Worm (Caenorhabditis elegans) whole organism, late embryonic: ENCODE measurements around the gene egli-1.

Source experiments
- F13H6.1 ChIP-seq: sonication (generic microtip); optimal IDR thresholded peaks from 2 replicates; lab custom pipeline; 2016; ENCODE audit warnings: missing genetic modification characterization, missing compliant biosample characterization
- K02D7.2 ChIP-seq: sonication (generic microtip); optimal IDR thresholded peaks from 2 replicates; lab custom pipeline; 2017; ENCODE audit warnings: mild to moderate bottlenecking, missing genetic modification characterization, missing compliant biosample characterization
- K09A11.1 ChIP-seq: sonication (generic microtip); optimal IDR thresholded peaks from 2 replicates; lab custom pipeline; 2017; ENCODE audit warnings: antibody characterized with exemption, mild to moderate bottlenecking, missing genetic modification characterization, missing compliant biosample characterization; ENCODE audit not compliant: insufficient read depth
- Y22D7AL.16 ChIP-seq: sonication (generic microtip); optimal IDR thresholded peaks from 2 replicates; lab custom pipeline; 2016; ENCODE audit warnings: missing genetic modification characterization, missing compliant biosample characterization
- ama-1 ChIP-seq: fragments of 150-350 bp; optimal IDR thresholded peaks from 2 replicates; lab custom pipeline; 2014
- ceh-14 ChIP-seq: sonication (generic microtip); optimal IDR thresholded peaks from 2 replicates; lab custom pipeline; 2016; ENCODE audit warnings: missing genotype, missing genetic modification characterization, missing compliant biosample characterization
- ceh-18 ChIP-seq: sonication (generic microtip); optimal IDR thresholded peaks from 2 replicates; lab custom pipeline; 2016; ENCODE audit warnings: missing genetic modification characterization, missing compliant biosample characterization
- ceh-19 ChIP-seq: fragments of 200-800 bp; sonication (Bioruptor generic); optimal IDR thresholded peaks from 2 replicates; lab custom pipeline; 2018; ENCODE audit warnings: mild to moderate bottlenecking, missing genetic modification characterization, missing compliant biosample characterization
- ceh-2 ChIP-seq: sonication (generic microtip); optimal IDR thresholded peaks from 2 replicates; lab custom pipeline; 2016; ENCODE audit warnings: missing genotype, missing genetic modification characterization, missing compliant biosample characterization
- ceh-22 ChIP-seq: sonication (generic microtip); optimal IDR thresholded peaks from 2 replicates; lab custom pipeline; 2017; ENCODE audit warnings: missing biosample characterization, missing genetic modification characterization
- ceh-30 ChIP-seq: fragments of 150-350 bp; optimal IDR thresholded peaks from 2 replicates; lab custom pipeline; 2014; ENCODE audit warnings: missing biosample characterization, missing genetic modification characterization
- ceh-31 ChIP-seq: sonication (generic microtip); optimal IDR thresholded peaks from 2 replicates; lab custom pipeline; 2016; ENCODE audit warnings: missing genetic modification characterization, missing compliant biosample characterization
- ceh-34 ChIP-seq: sonication (generic microtip); optimal IDR thresholded peaks from 2 replicates; lab custom pipeline; 2016; ENCODE audit warnings: mild to moderate bottlenecking, missing genetic modification characterization, missing compliant biosample characterization
- ceh-48 ChIP-seq: sonication (generic microtip); optimal IDR thresholded peaks from 2 replicates; lab custom pipeline; 2016; ENCODE audit warnings: missing genetic modification characterization, inconsistent platforms, missing compliant biosample characterization
- ceh-9 ChIP-seq: sonication (generic microtip); optimal IDR thresholded peaks from 2 replicates; lab custom pipeline; 2016; ENCODE audit warnings: mild to moderate bottlenecking, missing genetic modification characterization, inconsistent platforms, missing compliant biosample characterization
- che-1 ChIP-seq: sonication (generic microtip); optimal IDR thresholded peaks from 2 replicates; lab custom pipeline; 2016; ENCODE audit warnings: mild to moderate bottlenecking, missing genetic modification characterization, missing compliant biosample characterization
- dve-1 ChIP-seq: sonication (generic microtip); optimal IDR thresholded peaks from 2 replicates; lab custom pipeline; 2017; ENCODE audit warnings: antibody characterized with exemption, mild to moderate bottlenecking, missing genetic modification characterization, missing compliant biosample characterization
- elt-2 ChIP-seq: sonication (generic microtip); optimal IDR thresholded peaks from 2 replicates; lab custom pipeline; 2016; ENCODE audit warnings: missing genetic modification reagents, missing genetic modification characterization, missing compliant biosample characterization
- elt-4 ChIP-seq: sonication (generic microtip); optimal IDR thresholded peaks from 2 replicates; lab custom pipeline; 2016; ENCODE audit warnings: missing genetic modification characterization, missing compliant biosample characterization
- ets-4 ChIP-seq: sonication (generic microtip); optimal IDR thresholded peaks from 2 replicates; lab custom pipeline; 2016; ENCODE audit warnings: missing genetic modification characterization, missing compliant biosample characterization
- eyg-1 ChIP-seq: sonication (generic microtip); optimal IDR thresholded peaks from 2 replicates; lab custom pipeline; 2016; ENCODE audit warnings: missing genotype, missing genetic modification characterization, missing compliant biosample characterization
- fax-1 ChIP-seq: sonication (generic microtip); optimal IDR thresholded peaks from 2 replicates; lab custom pipeline; 2016; ENCODE audit warnings: missing genotype, missing genetic modification characterization, missing compliant biosample characterization
- fkh-10 ChIP-seq: fragments of 150-350 bp; optimal IDR thresholded peaks from 2 replicates; lab custom pipeline; 2014; ENCODE audit warnings: missing biosample characterization, missing genetic modification reagents, missing genetic modification characterization
- hlh-13 ChIP-seq: fragments of 200-800 bp; sonication (Bioruptor generic); optimal IDR thresholded peaks from 2 replicates; lab custom pipeline; 2018; ENCODE audit warnings: mild to moderate bottlenecking, missing genetic modification characterization, missing compliant biosample characterization
- hlh-30 ChIP-seq: sonication (generic microtip); optimal IDR thresholded peaks from 2 replicates; lab custom pipeline; 2017; ENCODE audit warnings: antibody characterized with exemption, missing genetic modification characterization, missing compliant biosample characterization; ENCODE audit not compliant: insufficient read depth
- hlh-6 ChIP-seq: sonication (generic microtip); optimal IDR thresholded peaks from 2 replicates; lab custom pipeline; 2016; ENCODE audit warnings: missing genotype, missing genetic modification characterization, missing compliant biosample characterization
- madf-2 ChIP-seq: sonication (generic microtip); optimal IDR thresholded peaks from 2 replicates; lab custom pipeline; 2017; ENCODE audit warnings: missing genetic modification characterization, missing compliant biosample characterization
- nfya-1 ChIP-seq: sonication (generic microtip); optimal IDR thresholded peaks from 2 replicates; lab custom pipeline; 2017; ENCODE audit warnings: missing genetic modification characterization, mild to moderate bottlenecking, missing compliant biosample characterization, antibody characterized with exemption, moderate library complexity
- nhr-11 ChIP-seq: fragments of 150-350 bp; optimal IDR thresholded peaks from 2 replicates; lab custom pipeline; 2014; ENCODE audit warnings: missing biosample characterization, missing genetic modification characterization
- npax-4 ChIP-seq: sonication (generic microtip); optimal IDR thresholded peaks from 2 replicates; lab custom pipeline; 2016; ENCODE audit warnings: missing genetic modification characterization, missing compliant biosample characterization
- odd-2 ChIP-seq: sonication (generic microtip); optimal IDR thresholded peaks from 2 replicates; lab custom pipeline; 2017; ENCODE audit warnings: antibody characterized with exemption, mild to moderate bottlenecking, missing genetic modification characterization, missing compliant biosample characterization
- pax-1 ChIP-seq: fragments of 150-350 bp; optimal IDR thresholded peaks from 2 replicates; lab custom pipeline; 2014; ENCODE audit warnings: missing biosample characterization, missing genetic modification characterization
- pha-2 ChIP-seq: sonication (generic microtip); optimal IDR thresholded peaks from 2 replicates; lab custom pipeline; 2017; ENCODE audit warnings: mild to moderate bottlenecking, missing genetic modification characterization, missing compliant biosample characterization
- pqm-1 ChIP-seq: sonication (generic microtip); optimal IDR thresholded peaks from 2 replicates; lab custom pipeline; 2016; ENCODE audit warnings: missing genetic modification characterization, missing compliant biosample characterization
- pros-1 ChIP-seq: fragments of 150-350 bp; optimal IDR thresholded peaks from 2 replicates; lab custom pipeline; 2014; ENCODE audit warnings: missing biosample characterization, missing genetic modification reagents, missing genetic modification characterization
- ref-2 ChIP-seq: sonication (generic microtip); optimal IDR thresholded peaks from 2 replicates; lab custom pipeline; 2016; ENCODE audit warnings: missing genetic modification characterization, missing compliant biosample characterization
- rnt-1 ChIP-seq: sonication (generic microtip); optimal IDR thresholded peaks from 2 replicates; lab custom pipeline; 2016; ENCODE audit warnings: missing genetic modification characterization, missing compliant biosample characterization
- sox-2 ChIP-seq: fragments of 200-800 bp; sonication (Bioruptor generic); IDR thresholded peaks from 2 replicates; pipeline ENCODE4 v1.3.6; 2022; ENCODE audit warnings: missing genetic modification reagents, missing genetic modification characterization, missing compliant biosample characterization
- syd-9 ChIP-seq: sonication (generic microtip); optimal IDR thresholded peaks from 2 replicates; lab custom pipeline; 2016; ENCODE audit warnings: mild to moderate bottlenecking, missing genetic modification characterization, moderate library complexity, missing compliant biosample characterization
- tbx-2 ChIP-seq: sonication (generic microtip); optimal IDR thresholded peaks from 2 replicates; lab custom pipeline; 2016; ENCODE audit warnings: missing genetic modification characterization, missing compliant biosample characterization
- ttx-3 ChIP-seq: sonication (generic microtip); optimal IDR thresholded peaks from 2 replicates; lab custom pipeline; 2016; ENCODE audit warnings: missing genetic modification reagents, missing genetic modification characterization, missing compliant biosample characterization
- unc-3 ChIP-seq, 2 experiments: fragments of 200-800 bp in 1 of 2; sonication (Bioruptor generic) in 1 of 2; sonication (generic microtip) in 1 of 2; conservative IDR thresholded peaks in 1 of 2; optimal IDR thresholded peaks in 1 of 2; 2 replicates each; pipeline versions ENCODE4 v1.3.6 to Lab custom; 2016 to 2022; ENCODE audit warnings: missing compliant biosample characterization in 2 of 2, missing genetic modification characterization in 2 of 2, missing genetic modification reagents in 1 of 2
- unc-42 ChIP-seq: sonication (generic microtip); optimal IDR thresholded peaks from 2 replicates; lab custom pipeline; 2016; ENCODE audit warnings: missing genotype, missing genetic modification characterization, missing compliant biosample characterization
- unc-55 ChIP-seq: sonication (generic microtip); optimal IDR thresholded peaks from 2 replicates; lab custom pipeline; 2017; ENCODE audit warnings: missing biosample characterization, missing genetic modification reagents, missing genetic modification characterization
- zip-5 ChIP-seq: sonication (generic microtip); optimal IDR thresholded peaks from 2 replicates; lab custom pipeline; 2016; ENCODE audit warnings: missing genetic modification characterization, missing compliant biosample characterization
- ztf-16 ChIP-seq: sonication (generic microtip); optimal IDR thresholded peaks from 2 replicates; lab custom pipeline; 2017; ENCODE audit warnings: missing genetic modification characterization, missing compliant biosample characterization

egli-1 gene

DNA sequence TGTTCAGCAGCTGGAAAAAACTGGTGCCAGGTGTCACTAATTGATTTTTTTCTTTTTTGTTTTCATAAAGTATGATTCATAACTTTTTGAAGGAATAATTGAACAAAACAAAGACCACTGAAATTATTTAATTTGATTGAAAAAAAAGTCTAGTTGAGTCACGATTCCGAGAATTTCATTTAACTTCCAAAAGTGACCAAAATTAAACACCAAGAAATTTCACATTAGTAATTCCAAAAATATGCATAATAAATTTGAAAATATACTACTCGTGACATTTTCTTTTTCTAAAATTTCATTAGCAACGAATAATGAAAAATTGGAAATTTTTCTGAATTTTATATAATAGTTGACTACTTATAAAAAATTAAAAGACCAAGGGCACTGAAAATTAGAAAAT lies 41.7 kb upstream of the egli-1 start:
- no peak for TF ChIP-seq unc-55 (GFP tag; lab: Kevin White, UChicago)
- TF ChIP-seq unc-3 (GFP tag; conservative IDR thresholded peaks at IDR 0.05; lab: Robert Waterston, UW), result no peak
- no peak for TF ChIP-seq unc-3 (tag; optimal IDR thresholded peaks at IDR 0.05; lab: Kevin White, UChicago)
- TF ChIP-seq zip-5, result no peak
- TF ChIP-seq che-1 (tag; lab: Kevin White, UChicago), result no peak
- no peak for TF ChIP-seq pha-2 (tag; lab: Kevin White, UChicago)
- TF ChIP-seq elt-4, result no peak
- TF ChIP-seq madf-2, result no peak
- TF ChIP-seq, all 69 proteins: peak for 0

DNA sequence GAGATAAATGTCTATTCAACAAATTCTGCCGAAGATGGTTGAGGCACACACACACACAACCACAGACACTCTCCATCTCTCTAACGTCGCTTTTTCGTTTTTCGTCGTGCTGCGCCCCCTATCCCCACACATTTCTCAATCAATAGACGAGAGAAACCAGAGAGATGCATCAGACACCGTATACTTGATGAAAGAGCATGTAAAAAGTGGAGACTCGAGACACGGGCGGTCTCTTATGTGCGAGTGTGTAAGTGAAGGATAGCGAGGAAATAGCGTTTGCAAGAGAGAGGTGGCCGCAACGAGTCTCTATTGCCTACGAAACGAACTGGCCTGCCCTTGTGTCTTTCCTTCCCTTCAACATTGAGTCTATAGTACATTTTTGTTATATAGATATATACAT lies 41.0 kb upstream of the egli-1 start:
- TF ChIP-seq K02D7.2 (tag; lab: Kevin White, UChicago), result no peak
- peak; percentile 25 for TF ChIP-seq elt-2
- TF ChIP-seq pros-1, result peak; percentile 27
- peak; percentile 83 for TF ChIP-seq hlh-30 (tag; lab: Kevin White, UChicago)
- TF ChIP-seq ceh-22 (tag; lab: Kevin White, UChicago), result no peak
- no peak for TF ChIP-seq ama-1 (lab: Kevin White, UChicago)
- no peak for TF ChIP-seq unc-3 (GFP tag; conservative IDR thresholded peaks at IDR 0.05; lab: Robert Waterston, UW)
- peak; percentile 0 for TF ChIP-seq unc-3 (tag; optimal IDR thresholded peaks at IDR 0.05; lab: Kevin White, UChicago)
- no peak for TF ChIP-seq ceh-9 (tag; lab: Kevin White, UChicago)
- TF ChIP-seq nfya-1 (tag; lab: Kevin White, UChicago), result peak; percentile 93
- no peak for TF ChIP-seq sox-2 (GFP tag; lab: Robert Waterston, UW)
- peak; percentile 35 for TF ChIP-seq pqm-1
- peak; percentile 69 for TF ChIP-seq ceh-34 (tag; lab: Kevin White, UChicago)
- TF ChIP-seq dve-1 (tag; lab: Kevin White, UChicago), result peak; percentile 82
- TF ChIP-seq F13H6.1 (tag; lab: Kevin White, UChicago), result peak; percentile 55
- TF ChIP-seq syd-9 (tag; lab: Kevin White, UChicago), result peak; percentile 26
- no peak for TF ChIP-seq hlh-6 (tag; lab: Kevin White, UChicago)
- no peak for TF ChIP-seq eyg-1 (tag; lab: Kevin White, UChicago)
- no peak for TF ChIP-seq ztf-16 (tag; lab: Kevin White, UChicago)
- TF ChIP-seq tbx-2 (tag; lab: Kevin White, UChicago), result peak; percentile 84
- TF ChIP-seq nhr-11 (tag; lab: Kevin White, UChicago), result no peak
- peak; percentile 56 for TF ChIP-seq unc-42
- peak; percentile 28 for TF ChIP-seq ceh-19 (GFP tag; lab: Kevin White, UChicago)
- TF ChIP-seq pha-2 (tag; lab: Kevin White, UChicago), result no peak
- peak; percentile 91 for TF ChIP-seq ceh-31 (tag; lab: Kevin White, UChicago)
- no peak for TF ChIP-seq hlh-13 (GFP tag; lab: Kevin White, UChicago)
- TF ChIP-seq ceh-30, result peak; percentile 86
- TF ChIP-seq ceh-18, result peak; percentile 88
- peak; percentile 49 for TF ChIP-seq ceh-2
- no peak for TF ChIP-seq che-1 (tag; lab: Kevin White, UChicago)
- no peak for TF ChIP-seq elt-4
- peak; percentile 85 for TF ChIP-seq ceh-48 (tag; lab: Kevin White, UChicago)
- TF ChIP-seq ref-2 (tag; lab: Kevin White, UChicago), result peak; percentile 67
- TF ChIP-seq pax-1 (tag; lab: Kevin White, UChicago), result peak; percentile 18
- peak; percentile 10 for TF ChIP-seq ttx-3
- peak; percentile 37 for TF ChIP-seq ets-4 (tag; lab: Kevin White, UChicago)
- peak; percentile 55 for TF ChIP-seq rnt-1 (tag; lab: Kevin White, UChicago)
- no peak for TF ChIP-seq odd-2
- TF ChIP-seq Y22D7AL.16 (tag; lab: Kevin White, UChicago), result no peak
- TF ChIP-seq ceh-14 (tag; lab: Kevin White, UChicago), result peak; percentile 3
- no peak for TF ChIP-seq npax-4 (tag; lab: Kevin White, UChicago)
- TF ChIP-seq K09A11.1, result peak; percentile 47
- peak; percentile 83 for TF ChIP-seq unc-55 (GFP tag; lab: Kevin White, UChicago)
- no peak for TF ChIP-seq fkh-10
- peak; percentile 11 for TF ChIP-seq fax-1
- TF ChIP-seq, all 69 proteins: peak for 27
